Worm (Caenorhabditis elegans) whole organism, young adult: ENCODE results near the gene C08H9.15.

Source experiments
- C06A6.2 ChIP-seq: fragments of 200-800 bp; sonication (Bioruptor generic); conservative IDR thresholded peaks from 2 replicates; pipeline ENCODE4 v1.3.6; 2022; ENCODE audit warnings: missing genetic modification characterization, missing compliant biosample characterization
- F33H1.4 ChIP-seq: fragments of 200-800 bp; sonication (Bioruptor generic); IDR thresholded peaks from 2 replicates; pipeline ENCODE4 v1.3.6; 2022; ENCODE audit warnings: missing genetic modification reagents, missing genetic modification characterization, missing compliant biosample characterization
- F52B5.7 ChIP-seq: sonication (generic microtip); optimal IDR thresholded peaks from 2 replicates; lab custom pipeline; 2016; ENCODE audit warnings: mild to moderate bottlenecking, missing genetic modification characterization, missing compliant biosample characterization
- Y79H2A.3 ChIP-seq: fragments of 200-800 bp; sonication (Bioruptor generic); conservative IDR thresholded peaks from 2 replicates; pipeline ENCODE4 v1.3.6; 2022; ENCODE audit warnings: missing genetic modification reagents, missing genetic modification characterization, missing compliant biosample characterization
- egl-18 ChIP-seq: fragments of 200-800 bp; sonication (Bioruptor generic); IDR thresholded peaks from 2 replicates; pipeline ENCODE4 v1.3.6; 2022; ENCODE audit warnings: missing genetic modification reagents, missing genetic modification characterization, missing compliant biosample characterization
- him-1 ChIP-seq: sonication (generic microtip); optimal IDR thresholded peaks from 2 replicates; lab custom pipeline; 2016; ENCODE audit warnings: missing genotype, missing genetic modification reagents, missing genetic modification characterization, missing compliant biosample characterization
- let-607 ChIP-seq, 2 experiments: fragments of 200-800 bp in 1 of 2; sonication (Bioruptor generic) in 1 of 2; sonication (generic microtip) in 1 of 2; optimal IDR thresholded peaks; 2 replicates each; lab custom pipeline; 2016 to 2018; ENCODE audit warnings: mild to moderate bottlenecking in 2 of 2, missing compliant biosample characterization in 2 of 2, missing genetic modification characterization in 2 of 2, moderate library complexity in 2 of 2, missing genotype in 1 of 2
- lin-35 ChIP-seq, 3 experiments: fragments of 150-350 bp in 2 of 3; sonication (generic microtip) in 1 of 3; optimal IDR thresholded peaks; 2 replicates each; lab custom pipeline; 2014 to 2018; ENCODE audit warnings: missing biosample characterization in 3 of 3, missing genetic modification characterization in 3 of 3, missing genetic modification reagents in 3 of 3
- nhr-90 ChIP-seq: sonication (generic microtip); optimal IDR thresholded peaks from 2 replicates; lab custom pipeline; 2016; ENCODE audit warnings: missing genotype, mild to moderate bottlenecking, missing genetic modification characterization, missing compliant biosample characterization
- rpc-1 ChIP-seq, 2 experiments: fragments of 150-350 bp in 1 of 2; sonication (generic microtip) in 1 of 2; optimal IDR thresholded peaks; 2 replicates each; lab custom pipeline; 2014 to 2018; ENCODE audit warnings: missing biosample characterization in 1 of 2, missing genetic modification characterization in 1 of 2, missing genetic modification reagents in 1 of 2, missing genotype in 1 of 2
- somi-1 ChIP-seq: fragments of 200-800 bp; sonication (Bioruptor generic); optimal IDR thresholded peaks from 2 replicates; lab custom pipeline; 2018; ENCODE audit warnings: mild to moderate bottlenecking, missing genetic modification characterization, missing compliant biosample characterization

- TF ChIP-seq Y79H2A.3 (GFP tag; lab: Robert Waterston, UW) (no peak), rpc-1 (optimal IDR thresholded peaks at IDR 0.05; lab: Kevin White, UChicago) (no peak), rpc-1 (tag; optimal IDR thresholded peaks at IDR 0.05; lab: Kevin White, UChicago) (no peak), F52B5.7 (tag; lab: Kevin White, UChicago) (no peak), lin-35 (GFP tag; optimal IDR thresholded peaks at IDR 0.05; lab: Kevin White, UChicago) (no peak), F33H1.4 (no peak), egl-18 (GFP tag; lab: Robert Waterston, UW) (no peak), C06A6.2 (GFP tag; lab: Robert Waterston, UW) (no peak), nhr-90 (tag; lab: Kevin White, UChicago) (no peak), him-1 (tag; lab: Kevin White, UChicago) (no peak), let-607 (tag; optimal IDR thresholded peaks at IDR 0.05; lab: Kevin White, UChicago) (no peak), somi-1 (GFP tag; lab: Kevin White, UChicago) (no peak)
Measured at ce11 chrII:9917904-9918303, 36.9 kb downstream of the C08H9.15 start, which contains the start of gene C05C10.8.
